Fruit fly (Drosophila melanogaster) whole organism: ENCODE measurements around the gene CG7632.

Source experiments
- CG8478 ChIP-seq: fragments of >200 bp; optimal IDR thresholded peaks from 2 replicates; lab custom pipeline; 2018; ENCODE audit warnings: inconsistent platforms
- Dll ChIP-seq: fragments of >200 bp; optimal IDR thresholded peaks from 2 replicates; lab custom pipeline; 2017
- EcR ChIP-seq, 2 experiments: fragments of >200 bp; optimal IDR thresholded peaks; 2 replicates each; lab custom pipeline; 2017; ENCODE audit warnings: missing biosample characterization in 2 of 2, missing genetic modification characterization in 2 of 2, missing genetic modification reagents in 2 of 2
- pan ChIP-seq: fragments of >200 bp; optimal IDR thresholded peaks from 2 replicates; lab custom pipeline; 2017
- psq ChIP-seq: fragments of >200 bp; optimal IDR thresholded peaks from 2 replicates; lab custom pipeline; 2017
- usp ChIP-seq: fragments of >200 bp; optimal IDR thresholded peaks from 2 replicates; lab custom pipeline; 2017; ENCODE audit warnings: missing biosample characterization, missing genetic modification characterization, mixed read lengths

DNA sequence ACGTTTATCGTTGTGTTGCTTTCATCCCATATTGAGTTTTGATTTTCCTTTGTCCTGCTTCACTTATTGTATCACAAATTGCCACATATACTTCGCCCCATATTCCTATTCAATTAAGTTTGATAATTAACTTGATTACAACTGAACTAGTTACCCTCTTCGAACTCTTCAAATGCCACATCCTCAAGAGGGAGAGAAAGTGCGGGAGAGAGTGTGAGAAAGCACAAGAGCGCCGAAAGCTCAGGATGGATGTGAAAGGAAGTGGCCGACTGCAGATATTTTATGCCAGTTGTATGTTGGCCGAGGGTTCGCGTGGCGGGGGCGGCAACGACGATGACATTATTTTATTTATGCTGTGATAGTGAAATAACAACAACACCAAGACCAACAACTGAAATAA, 14.0 kb downstream of the CG7632 start, which contains the start of gene Rab26:
- TF ChIP-seq psq (lab: Kevin White, UChicago) = no peak
- TF ChIP-seq Dll (lab: Kevin White, UChicago) = no peak
- TF ChIP-seq CG8478 (lab: Kevin White, UChicago) = no peak
- no peak for TF ChIP-seq EcR (GFP tag; optimal IDR thresholded peaks at IDR 0.05; lab: Kevin White, UChicago)
- TF ChIP-seq usp (GFP tag; lab: Kevin White, UChicago) = no peak
- no peak for TF ChIP-seq pan (lab: Kevin White, UChicago)
